Fruit fly (Drosophila melanogaster) S2 (cell line): ENCODE data around the gene Sptz.

ENCODE experiments used
- CG8478 ChIP-seq: fragments of >200 bp; optimal IDR thresholded peaks from 2 replicates; lab custom pipeline; 2018
- CTCF ChIP-seq, 2 experiments: fragments of >200 bp; optimal IDR thresholded peaks; 2 replicates each; lab custom pipeline; 2018

Gene Sptz

dm6 chr3R:11469745-11470144 is 47.9 kb downstream of the Sptz start:
- no peak for TF ChIP-seq CG8478 (lab: Kevin White, UChicago)
- no peak for TF ChIP-seq CTCF (optimal IDR thresholded peaks at IDR 0.05; lab: Kevin White, UChicago)
